Worm (Caenorhabditis elegans) whole organism, L2 larva: ENCODE measurements around the gene F54A3.5.

ENCODE experiments used
- fos-1 ChIP-seq: fragments of 150-350 bp; optimal IDR thresholded peaks from 2 replicates; lab custom pipeline; 2014; ENCODE audit warnings: missing biosample characterization, missing genetic modification characterization
- nhr-237 ChIP-seq: fragments of 150-350 bp; optimal IDR thresholded peaks from 2 replicates; lab custom pipeline; 2014; ENCODE audit warnings: missing biosample characterization, missing genetic modification characterization
- nhr-25 ChIP-seq: fragments of 150-350 bp; sonication (generic microtip); optimal IDR thresholded peaks from 3 replicates; lab custom pipeline; 2014; ENCODE audit warnings: missing biosample characterization, missing genetic modification characterization

- no peak for TF ChIP-seq fos-1 (tag; lab: Kevin White, UChicago)
- TF ChIP-seq nhr-25 (tag; lab: Kevin White, UChicago): no peak
- no peak for TF ChIP-seq nhr-237 (tag; lab: Kevin White, UChicago)
Observed at ce11 chrII:2219880-2220279, 5.6 kb downstream of the F54A3.5 start, which contains the start of gene Y59C2A.3.
